Fruit fly (Drosophila melanogaster) whole organism, embryonic: ENCODE results near the gene CG12947.

Experiments
- ATbp ChIP-seq: fragments of 200-800 bp; sonication (Bioruptor generic); optimal IDR thresholded peaks from 2 replicates; lab custom pipeline; 2017; ENCODE audit warnings: missing biosample characterization, mild to moderate bottlenecking, missing genetic modification characterization, missing genetic modification reagents
- CG10654 ChIP-seq: fragments of 200-800 bp; sonication (Bioruptor generic); optimal IDR thresholded peaks from 2 replicates; lab custom pipeline; 2016; ENCODE audit warnings: missing biosample characterization, missing genetic modification characterization
- CG11696 ChIP-seq: fragments of 200-800 bp; sonication (Bioruptor generic); IDR thresholded peaks from 2 replicates; pipeline ENCODE4 v1.3.6; 2022; ENCODE audit warnings: missing biosample characterization, missing genetic modification characterization
- CG12071 ChIP-seq: fragments of 200-800 bp; sonication (Bioruptor generic); optimal IDR thresholded peaks from 3 replicates; lab custom pipeline; 2018; ENCODE audit warnings: missing biosample characterization, mild to moderate bottlenecking, missing genetic modification characterization
- CG12299 ChIP-seq: fragments of 200-800 bp; sonication (Bioruptor generic); optimal IDR thresholded peaks from 2 replicates; lab custom pipeline; 2018; ENCODE audit warnings: missing biosample characterization, mild to moderate bottlenecking, missing genetic modification characterization
- CG13775 ChIP-seq: fragments of 200-800 bp; sonication (Bioruptor generic); optimal IDR thresholded peaks from 3 replicates; lab custom pipeline; 2017; ENCODE audit warnings: missing biosample characterization, mild to moderate bottlenecking, missing genetic modification characterization
- CG14860 ChIP-seq: fragments of 200-800 bp; sonication (Bioruptor generic); IDR thresholded peaks from 3 replicates; pipeline ENCODE4 v1.3.6; 2022; ENCODE audit warnings: missing biosample characterization, missing genetic modification characterization; ENCODE audit not compliant: partially characterized antibody
- CG15696 ChIP-seq: fragments of 200-800 bp; sonication (Bioruptor generic); optimal IDR thresholded peaks from 2 replicates; lab custom pipeline; 2019; ENCODE audit warnings: missing biosample characterization, mild to moderate bottlenecking, missing genetic modification characterization, moderate library complexity
- CG30403 ChIP-seq: fragments of 200-800 bp; sonication (Bioruptor generic); optimal IDR thresholded peaks from 3 replicates; lab custom pipeline; 2016; ENCODE audit warnings: missing biosample characterization, missing genetic modification characterization
- CG31365 ChIP-seq: fragments of 200-800 bp; sonication (Bioruptor generic); optimal IDR thresholded peaks from 2 replicates; lab custom pipeline; 2018; ENCODE audit warnings: missing biosample characterization, mild to moderate bottlenecking, missing genetic modification characterization
- CG32532 ChIP-seq: fragments of 200-800 bp; sonication (Bioruptor generic); IDR thresholded peaks from 2 replicates; pipeline ENCODE4 v1.3.6; 2022; ENCODE audit warnings: missing biosample characterization, missing genetic modification characterization
- CG33557 ChIP-seq: fragments of 200-800 bp; sonication (Bioruptor generic); optimal IDR thresholded peaks from 2 replicates; lab custom pipeline; 2019; ENCODE audit warnings: missing biosample characterization, mild to moderate bottlenecking, missing genetic modification characterization, moderate library complexity
- CG4617 ChIP-seq: fragments of 200-800 bp; sonication (Bioruptor generic); optimal IDR thresholded peaks from 3 replicates; lab custom pipeline; 2016; ENCODE audit warnings: missing biosample characterization, missing genetic modification characterization, borderline replicate concordance
- CG6175 ChIP-seq: fragments of 200-800 bp; sonication (Bioruptor generic); IDR thresholded peaks from 3 replicates; pipeline ENCODE4 v1.3.6; 2022; ENCODE audit warnings: missing biosample characterization, missing genetic modification characterization
- CG6813 ChIP-seq: fragments of 200-800 bp; sonication (Bioruptor generic); optimal IDR thresholded peaks from 2 replicates; lab custom pipeline; 2017; ENCODE audit warnings: missing biosample characterization, missing genetic modification characterization, mild to moderate bottlenecking, moderate library complexity, missing genetic modification reagents
- CG8281 ChIP-seq: fragments of 200-800 bp; sonication (Bioruptor generic); optimal IDR thresholded peaks from 2 replicates; lab custom pipeline; 2018; ENCODE audit warnings: missing biosample characterization, mild to moderate bottlenecking, missing genetic modification characterization, moderate library complexity
- CG8359 ChIP-seq: fragments of 200-800 bp; sonication (Bioruptor generic); optimal IDR thresholded peaks from 2 replicates; lab custom pipeline; 2017; ENCODE audit warnings: missing biosample characterization, mild to moderate bottlenecking, missing genetic modification characterization, borderline replicate concordance
- CG9727 ChIP-seq: fragments of 200-800 bp; sonication (Bioruptor generic); optimal IDR thresholded peaks from 3 replicates; lab custom pipeline; 2017; ENCODE audit warnings: missing biosample characterization, mild to moderate bottlenecking, missing genetic modification characterization
- D ChIP-seq, 2 experiments: fragments of 200-800 bp in 1 of 2; fragments of >200 bp in 1 of 2; sonication (Bioruptor generic) in 1 of 2; optimal IDR thresholded peaks; 2 replicates in 1 of 2; 3 replicates in 1 of 2; lab custom pipeline; 2017; ENCODE audit warnings: mild to moderate bottlenecking in 1 of 2, missing biosample characterization in 1 of 2, missing genetic modification characterization in 1 of 2, missing genetic modification reagents in 1 of 2
- Drgx ChIP-seq: fragments of 200-800 bp; sonication (Bioruptor generic); IDR thresholded peaks from 2 replicates; pipeline ENCODE4 v1.3.6; 2022; ENCODE audit warnings: missing biosample characterization, missing genetic modification characterization
- GATAe ChIP-seq: fragments of 200-800 bp; sonication (Bioruptor generic); conservative IDR thresholded peaks from 2 replicates; pipeline ENCODE4 v1.3.6; 2022; ENCODE audit warnings: missing biosample characterization, missing genetic modification characterization
- Gug ChIP-seq: fragments of 200-800 bp; sonication (Bioruptor generic); IDR thresholded peaks from 4 replicates; pipeline ENCODE4 v1.3.6; 2022; ENCODE audit warnings: missing biosample characterization, missing genetic modification characterization
- H15 ChIP-seq: fragments of 200-800 bp; sonication (Bioruptor generic); IDR thresholded peaks from 3 replicates; pipeline ENCODE4 v1.3.6; 2022; ENCODE audit warnings: missing biosample characterization, missing genetic modification characterization
- Kr ChIP-seq: fragments of 200-800 bp; sonication (Bioruptor generic); optimal IDR thresholded peaks from 2 replicates; lab custom pipeline; 2017; ENCODE audit warnings: missing biosample characterization, mild to moderate bottlenecking, missing genetic modification characterization
- Poxn ChIP-seq: fragments of 200-800 bp; sonication (Bioruptor generic); IDR thresholded peaks from 2 replicates; pipeline ENCODE4 v1.3.6; 2022; ENCODE audit warnings: missing biosample characterization, missing genetic modification characterization
- chif ChIP-seq, 2 experiments: fragments of 200-800 bp; sonication (Bioruptor generic); optimal IDR thresholded peaks; 3 replicates each; lab custom pipeline; 2016; ENCODE audit warnings: missing biosample characterization in 2 of 2, missing genetic modification characterization in 2 of 2
- dimm ChIP-seq: fragments of 200-800 bp; sonication (Bioruptor generic); IDR thresholded peaks from 2 replicates; pipeline ENCODE4 v1.3.6; 2022; ENCODE audit warnings: missing biosample characterization, missing genetic modification characterization
- disco-r ChIP-seq: fragments of 200-800 bp; sonication (Bioruptor generic); optimal IDR thresholded peaks from 2 replicates; lab custom pipeline; 2016; ENCODE audit warnings: missing biosample characterization, missing genetic modification characterization
- dmrt11E ChIP-seq: fragments of 200-800 bp; sonication (Bioruptor generic); optimal IDR thresholded peaks from 3 replicates; lab custom pipeline; 2018; ENCODE audit warnings: missing biosample characterization, mild to moderate bottlenecking, missing genetic modification characterization, moderate library complexity
- fd64A ChIP-seq: fragments of 200-800 bp; sonication (Bioruptor generic); optimal IDR thresholded peaks from 3 replicates; lab custom pipeline; 2018; ENCODE audit warnings: missing biosample characterization, mild to moderate bottlenecking, missing genetic modification characterization
- gt ChIP-seq: fragments of 200-800 bp; sonication (Bioruptor generic); IDR thresholded peaks from 2 replicates; pipeline ENCODE4 v1.3.6; 2022; ENCODE audit warnings: missing biosample characterization, missing genetic modification characterization
- kni ChIP-seq: fragments of 200-800 bp; sonication (Bioruptor generic); optimal IDR thresholded peaks from 3 replicates; lab custom pipeline; 2017; ENCODE audit warnings: mild to moderate bottlenecking, missing biosample characterization, missing genetic modification reagents, missing genetic modification characterization
- lilli ChIP-seq: fragments of 200-800 bp; sonication (Bioruptor generic); optimal IDR thresholded peaks from 3 replicates; lab custom pipeline; 2016; ENCODE audit warnings: missing biosample characterization, missing genetic modification characterization
- lmd ChIP-seq: fragments of 200-800 bp; sonication (Bioruptor generic); IDR thresholded peaks from 2 replicates; pipeline ENCODE4 v1.3.6; 2022; ENCODE audit warnings: missing biosample characterization, missing genetic modification characterization
- lola ChIP-seq, 3 experiments: fragments of >200 bp in 2 of 3; fragments of 200-800 bp in 1 of 3; sonication (Bioruptor generic) in 1 of 3; optimal IDR thresholded peaks; 2 replicates each; lab custom pipeline; 2017 to 2019; ENCODE audit warnings: missing biosample characterization in 3 of 3, missing genetic modification characterization in 3 of 3, mild to moderate bottlenecking in 1 of 3, moderate library complexity in 1 of 3
- maf-S ChIP-seq: fragments of 200-800 bp; sonication (Bioruptor generic); optimal IDR thresholded peaks from 2 replicates; lab custom pipeline; 2016; ENCODE audit warnings: missing biosample characterization, missing genetic modification characterization
- onecut ChIP-seq: fragments of 200-800 bp; sonication (Bioruptor generic); IDR thresholded peaks from 2 replicates; pipeline ENCODE4 v1.3.6; 2022; ENCODE audit warnings: missing biosample characterization, missing genetic modification characterization
- p53 ChIP-seq: fragments of 200-800 bp; sonication (Bioruptor generic); optimal IDR thresholded peaks from 2 replicates; lab custom pipeline; 2016; ENCODE audit warnings: missing biosample characterization, missing genetic modification characterization
- phol ChIP-seq: fragments of 200-800 bp; sonication (Bioruptor generic); optimal IDR thresholded peaks from 3 replicates; lab custom pipeline; 2018; ENCODE audit warnings: missing biosample characterization, mild to moderate bottlenecking, missing genetic modification characterization, moderate library complexity
- pnt ChIP-seq: fragments of 200-800 bp; sonication (Bioruptor generic); optimal IDR thresholded peaks from 3 replicates; lab custom pipeline; 2016; ENCODE audit warnings: missing biosample characterization, missing genetic modification characterization
- prd ChIP-seq, 3 experiments: fragments of >200 bp in 2 of 3; fragments of 200-800 bp in 1 of 3; sonication (Bioruptor generic) in 1 of 3; optimal IDR thresholded peaks in 2 of 3; IDR thresholded peaks in 1 of 3; 2 replicates in 2 of 3; 3 replicates in 1 of 3; pipeline versions ENCODE4 v1.3.6 to Lab custom; 2017 to 2022; ENCODE audit warnings: missing biosample characterization in 1 of 3, missing genetic modification characterization in 1 of 3
- pros ChIP-seq: fragments of 200-800 bp; sonication (Bioruptor generic); optimal IDR thresholded peaks from 3 replicates; lab custom pipeline; 2019; ENCODE audit warnings: missing biosample characterization, mild to moderate bottlenecking, missing genetic modification characterization, moderate library complexity
- rib ChIP-seq: fragments of 200-800 bp; sonication (Bioruptor generic); IDR thresholded peaks from 2 replicates; pipeline ENCODE4 v1.3.6; 2022; ENCODE audit warnings: missing biosample characterization, missing genetic modification characterization
- tio ChIP-seq: fragments of 200-800 bp; sonication (Bioruptor generic); optimal IDR thresholded peaks from 2 replicates; lab custom pipeline; 2017; ENCODE audit warnings: missing biosample characterization, missing genetic modification characterization, inconsistent platforms
- unc-4 ChIP-seq: fragments of 200-800 bp; sonication (Bioruptor generic); IDR thresholded peaks from 2 replicates; pipeline ENCODE4 v1.3.6; 2022; ENCODE audit warnings: missing biosample characterization, missing genetic modification characterization; ENCODE audit not compliant: partially characterized antibody
- zfh2 ChIP-seq: fragments of 200-800 bp; sonication (Bioruptor generic); optimal IDR thresholded peaks from 2 replicates; lab custom pipeline; 2016; ENCODE audit warnings: missing biosample characterization, missing genetic modification characterization

The CG12947 gene

DNA sequence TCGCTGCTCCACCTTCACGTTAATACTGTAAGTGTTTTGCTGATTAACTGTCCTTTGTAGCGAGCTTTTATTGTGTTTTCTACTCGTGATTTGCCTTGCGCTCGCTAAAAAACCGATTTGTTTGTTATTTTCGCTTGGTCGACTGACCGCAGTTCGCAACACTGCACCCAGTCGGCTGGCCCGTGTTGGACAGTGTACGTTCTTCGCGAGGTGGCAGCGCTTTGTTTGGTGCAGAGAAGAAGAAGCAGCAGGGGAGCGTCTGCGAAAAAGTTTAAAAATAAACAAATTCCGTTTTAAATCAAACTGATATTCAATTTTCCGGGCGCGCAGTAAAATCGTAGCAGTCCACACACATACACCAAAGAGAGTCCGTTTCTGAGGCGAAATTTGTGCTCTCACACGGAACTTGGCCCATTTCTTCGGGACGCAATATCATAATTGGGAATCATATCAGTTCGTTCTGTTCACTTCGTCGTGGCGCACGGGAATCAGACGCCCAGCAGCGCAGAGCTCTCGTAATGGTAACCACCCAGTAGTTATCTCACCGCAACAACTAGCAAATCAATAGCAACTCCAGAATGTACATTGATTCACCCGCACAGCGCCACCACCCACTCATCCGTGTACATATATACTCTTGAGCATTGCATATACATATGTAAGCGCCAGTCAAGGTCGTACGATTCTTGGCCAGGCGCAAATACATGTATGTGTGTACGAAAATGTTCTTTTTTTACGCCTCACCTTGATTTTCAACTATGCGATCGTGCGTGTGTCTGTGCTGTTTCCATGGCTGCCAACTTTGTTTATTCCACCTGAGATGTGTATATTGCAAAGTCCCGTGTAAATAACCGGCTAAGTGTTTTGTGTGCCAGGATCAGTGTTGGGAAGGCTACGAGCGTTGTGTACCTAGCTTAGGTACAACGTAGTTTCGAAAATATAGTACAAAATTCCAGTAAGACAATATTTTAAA, 12.0 kb upstream of the CG12947 start, which contains the start of gene Naa80:
Naa80 (plus strand) TSS at position 215 of the 973 bp plus-strand sequence.
- TF ChIP-seq CG30403: peak; percentile 58
- no peak for TF ChIP-seq Kr (GFP tag; lab: Kevin White, UChicago)
- TF ChIP-seq Drgx (GFP tag; lab: Robert Waterston, UW): peak; percentile 11; the same call in 1 of the 2 replicates
- TF ChIP-seq CG14860 (GFP tag; lab: Robert Waterston, UW): no peak
- TF ChIP-seq CG15696: peak; percentile 53
- TF ChIP-seq CG12071 (GFP tag; lab: Kevin White, UChicago): peak; percentile 32
- TF ChIP-seq rib: peak; percentile 90
- TF ChIP-seq maf-S (GFP tag; lab: Kevin White, UChicago): peak; percentile 84
- no peak for TF ChIP-seq prd (optimal IDR thresholded peaks at IDR 0.05; lab: Kevin White, UChicago)
- peak; percentile 61; the same call in 2 of the 3 replicates for TF ChIP-seq prd (GFP tag; IDR thresholded peaks at IDR 0.05; lab: Robert Waterston, UW)
- no peak for TF ChIP-seq pros (GFP tag; lab: Kevin White, UChicago)
- TF ChIP-seq CG12299 (tag; lab: Kevin White, UChicago): peak; percentile 31
- peak; percentile 28 for TF ChIP-seq phol (tag; lab: Kevin White, UChicago)
- no peak for TF ChIP-seq Poxn
- no peak for TF ChIP-seq CG31365 (tag; lab: Kevin White, UChicago)
- peak; percentile 44 for TF ChIP-seq pnt (GFP tag; lab: Kevin White, UChicago)
- peak; percentile 53; the same call in 1 of the 3 replicates for TF ChIP-seq H15 (GFP tag; lab: Robert Waterston, UW)
- TF ChIP-seq lola (GFP tag; optimal IDR thresholded peaks at IDR 0.05; lab: Kevin White, UChicago): no peak
- no peak for TF ChIP-seq CG8359 (GFP tag; lab: Kevin White, UChicago)
- peak; percentile 12 to 72 for TF ChIP-seq chif (GFP tag; optimal IDR thresholded peaks at IDR 0.05; lab: Kevin White, UChicago)
- no peak for TF ChIP-seq tio (GFP tag; lab: Kevin White, UChicago)
- TF ChIP-seq dmrt11E: peak; percentile 16
- TF ChIP-seq dimm: no peak
- TF ChIP-seq CG8281 (tag; lab: Kevin White, UChicago): no peak
- TF ChIP-seq disco-r (GFP tag; lab: Kevin White, UChicago): peak; percentile 7
- TF ChIP-seq CG10654 (GFP tag; lab: Kevin White, UChicago): peak; percentile 51
- peak; percentile 75 for TF ChIP-seq lilli
- TF ChIP-seq gt (GFP tag; lab: Robert Waterston, UW): no peak
- peak; percentile 55; the same call in 1 of the 2 replicates for TF ChIP-seq lmd (GFP tag; lab: Robert Waterston, UW)
- TF ChIP-seq CG9727 (GFP tag; lab: Kevin White, UChicago): peak; percentile 24
- TF ChIP-seq CG13775 (GFP tag; lab: Kevin White, UChicago): peak; percentile 9
- TF ChIP-seq fd64A: no peak
- peak; percentile 54 for TF ChIP-seq kni
- TF ChIP-seq CG33557 (GFP tag; lab: Kevin White, UChicago): no peak
- no peak for TF ChIP-seq CG6813
- no peak for TF ChIP-seq D (optimal IDR thresholded peaks at IDR 0.05; lab: Kevin White, UChicago)
- TF ChIP-seq D (GFP tag; optimal IDR thresholded peaks at IDR 0.05; lab: Kevin White, UChicago): no peak
- peak; percentile 41; the same call in 1 of the 2 replicates for TF ChIP-seq onecut (GFP tag; lab: Robert Waterston, UW)
- no peak for TF ChIP-seq GATAe (GFP tag; lab: Robert Waterston, UW)
- TF ChIP-seq zfh2: peak; percentile 89
- no peak; the same call in 1 of the 2 replicates for TF ChIP-seq unc-4 (GFP tag; lab: Robert Waterston, UW)
- TF ChIP-seq CG4617: peak; percentile 98
- TF ChIP-seq ATbp (GFP tag; lab: Kevin White, UChicago): no peak
- TF ChIP-seq Gug (GFP tag; lab: Robert Waterston, UW): peak; percentile 50; the same call in 2 of the 4 replicates
- peak; percentile 67 for TF ChIP-seq p53 (GFP tag; lab: Kevin White, UChicago)
- TF ChIP-seq CG32532 (GFP tag; lab: Robert Waterston, UW): peak; percentile 61; the same call in 1 of the 2 replicates
- TF ChIP-seq CG6175 (GFP tag; lab: Robert Waterston, UW): peak; percentile 70; the same call in 2 of the 3 replicates
- no peak for TF ChIP-seq CG11696
